Worm (Caenorhabditis elegans) whole organism, L3 larva: ENCODE measurements around the gene Y38H6C.24.

Source experiments
- R02D3.7 ChIP-seq: fragments of 150-350 bp; optimal IDR thresholded peaks from 2 replicates; lab custom pipeline; 2014; ENCODE audit warnings: missing biosample characterization, missing genetic modification characterization
- elt-1 ChIP-seq: fragments of 150-350 bp; optimal IDR thresholded peaks from 2 replicates; lab custom pipeline; 2014; ENCODE audit warnings: missing biosample characterization, missing genetic modification characterization
- elt-3 ChIP-seq, 3 experiments: fragments of 150-350 bp in 1 of 3; sonication (generic microtip) in 2 of 3; optimal IDR thresholded peaks; 2 replicates in 2 of 3; 4 replicates in 1 of 3; lab custom pipeline; 2014 to 2017; ENCODE audit warnings: missing biosample characterization in 3 of 3, missing genetic modification characterization in 3 of 3
- nhr-237 ChIP-seq: fragments of 150-350 bp; optimal IDR thresholded peaks from 2 replicates; lab custom pipeline; 2014; ENCODE audit warnings: missing biosample characterization, missing genetic modification characterization
- nhr-76 ChIP-seq: fragments of 150-350 bp; sonication (generic microtip); optimal IDR thresholded peaks from 5 replicates; lab custom pipeline; 2014; ENCODE audit warnings: missing biosample characterization, missing genetic modification characterization

DNA sequence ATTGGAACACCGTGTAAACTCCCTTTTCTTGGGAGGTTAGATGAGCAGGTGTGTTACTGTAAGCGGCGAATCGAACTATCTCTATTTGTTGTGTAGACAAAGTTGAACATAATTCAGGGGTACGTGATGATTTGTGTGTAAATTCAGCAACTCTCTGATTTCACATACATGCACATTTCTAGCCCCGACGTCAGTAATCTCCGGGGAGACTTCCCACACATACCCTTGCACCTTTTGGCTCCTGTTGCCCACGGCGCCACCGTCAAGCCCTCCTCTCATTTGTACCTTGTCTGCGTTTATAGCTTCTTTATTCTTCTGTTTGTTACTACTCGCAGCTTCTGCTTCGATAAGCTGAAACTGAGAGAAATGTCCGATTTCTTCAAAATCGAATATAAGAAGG, 7.3 kb upstream of the Y38H6C.24 start, which contains the start of gene Y38H6C.25:
- TF ChIP-seq elt-1 (tag; lab: Kevin White, UChicago) (no peak), elt-3 (tag; optimal IDR thresholded peaks at IDR 0.05; lab: Kevin White, UChicago) (no peak), R02D3.7 (tag; lab: Kevin White, UChicago) (no peak), nhr-76 (tag; lab: Kevin White, UChicago) (no peak), nhr-237 (no peak)
